Worm (Caenorhabditis elegans) whole organism, young adult: Measurements from ENCODE around the gene C01G6.9.

Experiments used
- F49E8.2 ChIP-seq: sonication (generic microtip); optimal IDR thresholded peaks from 3 replicates; lab custom pipeline; 2017; ENCODE audit warnings: missing genetic modification characterization, mild to moderate bottlenecking, missing compliant biosample characterization, antibody characterized with exemption, moderate library complexity; ENCODE audit not compliant: insufficient read depth
- Y56A3A.18 ChIP-seq: fragments of 200-800 bp; sonication (Bioruptor generic); IDR thresholded peaks from 2 replicates; pipeline ENCODE4 v1.3.6; 2022; ENCODE audit warnings: missing genetic modification reagents, missing genetic modification characterization, missing compliant biosample characterization
- ama-1 ChIP-seq, 3 experiments: fragments of 150-350 bp in 1 of 3; sonication (generic microtip) in 2 of 3; optimal IDR thresholded peaks; 2 replicates each; lab custom pipeline; 2014 to 2018; ENCODE audit warnings: missing biosample characterization in 2 of 3, missing genetic modification characterization in 2 of 3, missing genetic modification reagents in 2 of 3
- ceh-100 ChIP-seq: fragments of 200-800 bp; sonication (Bioruptor generic); IDR thresholded peaks from 2 replicates; pipeline ENCODE4 v1.3.6; 2022; ENCODE audit warnings: missing genetic modification reagents, missing genetic modification characterization, missing compliant biosample characterization
- chd-7 ChIP-seq: sonication (generic microtip); optimal IDR thresholded peaks from 2 replicates; lab custom pipeline; 2016; ENCODE audit warnings: mild to moderate bottlenecking, missing genetic modification characterization, moderate library complexity, missing compliant biosample characterization
- lsy-27 ChIP-seq: sonication (generic microtip); optimal IDR thresholded peaks from 2 replicates; lab custom pipeline; 2017; ENCODE audit warnings: missing genetic modification characterization, mild to moderate bottlenecking, missing compliant biosample characterization, antibody characterized with exemption, missing genotype, borderline replicate concordance; ENCODE audit not compliant: insufficient read depth
- madf-3 ChIP-seq: fragments of 200-800 bp; sonication (Bioruptor generic); IDR thresholded peaks from 2 replicates; pipeline ENCODE4 v1.3.6; 2022; ENCODE audit warnings: missing genetic modification reagents, missing genetic modification characterization, missing compliant biosample characterization
- snpc-1.1 ChIP-seq: sonication (generic microtip); optimal IDR thresholded peaks from 2 replicates; lab custom pipeline; 2017; ENCODE audit warnings: missing genetic modification characterization, mild to moderate bottlenecking, missing compliant biosample characterization, antibody characterized with exemption, moderate library complexity, missing genotype, missing genetic modification reagents; ENCODE audit not compliant: insufficient read depth
- somi-1 ChIP-seq: fragments of 200-800 bp; sonication (Bioruptor generic); optimal IDR thresholded peaks from 2 replicates; lab custom pipeline; 2018; ENCODE audit warnings: mild to moderate bottlenecking, missing genetic modification characterization, missing compliant biosample characterization
- unc-62 ChIP-seq: fragments of 150-350 bp; optimal IDR thresholded peaks from 2 replicates; lab custom pipeline; 2014; ENCODE audit warnings: missing biosample characterization, missing genetic modification reagents, missing genetic modification characterization
- ztf-25 ChIP-seq: fragments of 200-800 bp; sonication (Bioruptor generic); IDR thresholded peaks from 2 replicates; pipeline ENCODE4 v1.3.6; 2022; ENCODE audit warnings: missing genetic modification reagents, missing genetic modification characterization, missing compliant biosample characterization

DNA sequence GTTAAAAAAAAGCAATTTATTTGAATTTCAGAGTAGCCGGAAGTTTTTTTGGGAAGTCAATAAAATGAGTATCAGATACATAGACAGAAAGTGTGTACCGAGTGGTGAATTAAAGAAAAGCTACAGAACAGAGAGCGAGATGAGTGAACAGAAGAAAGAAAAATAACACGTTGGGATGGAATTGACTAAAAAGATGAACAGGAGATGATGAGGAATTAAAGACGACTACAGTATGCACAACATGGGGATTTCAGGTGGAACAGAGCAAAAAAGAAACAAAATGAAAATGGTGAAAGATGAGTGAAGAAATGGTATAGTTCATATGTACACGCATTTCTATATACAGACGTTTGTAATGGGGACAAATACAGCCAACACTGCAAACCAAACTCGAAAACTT is 24.3 kb downstream of the C01G6.9 start:
- TF ChIP-seq F49E8.2 (tag; lab: Kevin White, UChicago) (no peak), somi-1 (GFP tag; lab: Kevin White, UChicago) (no peak), unc-62 (no peak), ztf-25 (GFP tag; lab: Robert Waterston, UW) (no peak), madf-3 (GFP tag; lab: Robert Waterston, UW) (no peak), ceh-100 (GFP tag; lab: Robert Waterston, UW) (no peak), snpc-1.1 (tag; lab: Kevin White, UChicago) (no peak), lsy-27 (no peak), Y56A3A.18 (no peak), chd-7 (tag; lab: Kevin White, UChicago) (no peak), ama-1 (optimal IDR thresholded peaks at IDR 0.05; lab: Kevin White, UChicago) (no peak), ama-1 (GFP tag; optimal IDR thresholded peaks at IDR 0.05; lab: Kevin White, UChicago) (no peak)
